Worm (Caenorhabditis elegans): ENCODE measurements around the gene T25B9.2.
"Not testable (repeated sequence)": the region's sequence is repeated elsewhere in the genome, so short reads cannot be mapped to it uniquely, and the experiment has no call there.

T25B9.2 gene

ce11 chrIV:10751740-10752139, at the start of gene T25B9.2:
TSS of gene T25B9.2 (minus strand) at chrIV:10751840.
- not testable (repeated sequence) for TF ChIP-seq ets-7 (tag; optimal IDR thresholded peaks at IDR 0.05); tra-4 (tag; optimal IDR thresholded peaks at IDR 0.05); scrt-1 (GFP tag; IDR thresholded peaks at IDR 0.05)

- TF ChIP-seq tbx-37 (GFP tag; conservative IDR thresholded peaks at IDR 0.05) (no peak), aly-1 (tag; optimal IDR thresholded peaks at IDR 0.05) (no peak), hmg-4 (GFP tag; optimal IDR thresholded peaks at IDR 0.05) (no peak), tbx-11 (GFP tag; IDR thresholded peaks at IDR 0.05) (no peak), ets-7 (tag; optimal IDR thresholded peaks at IDR 0.05) (no peak), sea-1 (GFP tag; conservative IDR thresholded peaks at IDR 0.05) (no peak), hnd-1 (tag; optimal IDR thresholded peaks at IDR 0.05) (no peak), flt-1 (GFP tag; IDR thresholded peaks at IDR 0.05) (no peak), hmbx-1 (tag; optimal IDR thresholded peaks at IDR 0.05) (no peak), B0310.2 (tag; optimal IDR thresholded peaks at IDR 0.05) (no peak), ama-1 (optimal IDR thresholded peaks at IDR 0.05) (no peak), F13C5.2 (tag; optimal IDR thresholded peaks at IDR 0.05) (no peak), pes-1 (GFP tag; IDR thresholded peaks at IDR 0.05) (no peak), ceh-36 (tag; optimal IDR thresholded peaks at IDR 0.05) (no peak), tra-4 (tag; optimal IDR thresholded peaks at IDR 0.05) (no peak), scrt-1 (GFP tag; IDR thresholded peaks at IDR 0.05) (no peak), ceh-13 (GFP tag; optimal IDR thresholded peaks at IDR 0.05) (no peak)
These were observed 47.7 kb upstream of the T25B9.2 start, which contains the start of gene zipt-2.1 for ce11 chrIV:10799354-10799753. TSS of gene zipt-2.1 (plus strand) at chrIV:10799654.

DNA sequence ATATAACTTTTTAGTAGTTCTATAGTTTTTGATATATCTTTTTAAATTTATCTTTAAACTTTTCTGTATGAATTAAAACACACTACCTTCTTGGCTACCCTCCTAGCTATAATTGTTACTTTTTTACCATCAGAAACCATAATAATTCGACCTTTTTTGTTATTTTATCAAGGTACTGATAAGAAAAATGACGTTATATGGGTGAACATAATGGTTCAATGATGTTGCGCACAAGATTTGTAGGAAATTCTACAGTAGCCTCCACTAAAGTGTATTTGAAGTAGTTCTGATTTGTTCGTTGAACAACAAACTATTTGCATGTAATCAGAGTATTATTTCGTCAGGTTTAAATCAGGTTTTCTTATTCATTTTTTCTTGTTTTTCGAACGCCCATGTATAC, 47.0 kb upstream of the T25B9.2 start:
- no peak for TF ChIP-seq flt-1 (GFP tag; IDR thresholded peaks at IDR 0.05)
- no peak for TF ChIP-seq pes-1 (GFP tag; IDR thresholded peaks at IDR 0.05)
- TF ChIP-seq F13C5.2 (tag; optimal IDR thresholded peaks at IDR 0.05): no peak
- no peak for TF ChIP-seq tbx-11 (GFP tag; IDR thresholded peaks at IDR 0.05)
- no peak for TF ChIP-seq ets-7 (tag; optimal IDR thresholded peaks at IDR 0.05)
- no peak for TF ChIP-seq aly-1 (tag; optimal IDR thresholded peaks at IDR 0.05)

DNA sequence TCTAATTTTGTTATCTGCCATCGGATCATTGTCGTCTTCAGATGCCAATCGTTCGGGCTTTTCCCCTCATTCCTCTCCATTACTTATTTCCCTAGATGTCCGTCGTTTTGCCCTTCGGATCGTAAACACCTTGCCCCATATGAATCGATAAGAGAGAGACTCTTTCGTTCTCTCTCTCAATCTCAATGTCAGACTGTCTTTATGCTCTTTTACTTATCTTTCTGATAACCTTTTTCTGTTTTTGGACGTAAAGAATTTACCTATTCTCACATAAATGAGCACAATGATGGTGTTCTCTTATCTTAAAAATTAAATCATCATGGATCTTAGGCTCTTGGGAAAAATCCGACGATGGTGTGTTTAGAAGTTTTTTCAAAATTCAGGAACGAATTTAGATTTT, 45.1 kb upstream of the T25B9.2 start:
- no peak for TF ChIP-seq tbx-11 (GFP tag; IDR thresholded peaks at IDR 0.05)

ce11 chrIV:10795678-10796077, 44.0 kb upstream of the T25B9.2 start:
- TF ChIP-seq B0310.2 (tag; optimal IDR thresholded peaks at IDR 0.05): no peak
- TF ChIP-seq ama-1 (optimal IDR thresholded peaks at IDR 0.05): no peak
- TF ChIP-seq hmbx-1 (tag; optimal IDR thresholded peaks at IDR 0.05): no peak
- TF ChIP-seq hmg-4 (GFP tag; optimal IDR thresholded peaks at IDR 0.05): no peak
- TF ChIP-seq ceh-13 (GFP tag; optimal IDR thresholded peaks at IDR 0.05): no peak
- no peak for TF ChIP-seq hnd-1 (tag; optimal IDR thresholded peaks at IDR 0.05)
- TF ChIP-seq flt-1 (GFP tag; IDR thresholded peaks at IDR 0.05): no peak
- no peak for TF ChIP-seq pes-1 (GFP tag; IDR thresholded peaks at IDR 0.05)

DNA sequence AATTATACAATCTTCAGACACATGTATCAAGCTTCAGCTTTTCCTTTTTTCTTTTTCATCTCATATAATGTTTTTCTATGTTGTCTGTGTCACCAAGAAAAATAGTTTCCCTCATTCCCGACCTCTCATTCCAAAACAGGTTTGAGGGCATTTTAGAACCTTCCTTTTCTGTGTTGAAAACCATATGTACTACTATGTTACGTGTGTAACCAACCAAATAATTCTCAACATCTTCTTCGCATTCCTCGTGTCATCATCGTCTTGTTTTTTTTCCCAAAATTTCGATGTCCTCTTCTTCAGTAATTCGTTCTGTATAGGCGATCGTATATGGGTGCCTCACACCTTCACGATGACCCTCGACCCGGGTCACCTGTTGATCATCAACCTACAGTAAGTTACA, 38.7 kb upstream of the T25B9.2 start, which contains the start of gene pept-2:
Gene pept-2, plus strand, starts transcription at position 301 of the 400 bp plus-strand sequence.
- TF ChIP-seq tra-4 (tag; optimal IDR thresholded peaks at IDR 0.05) (no peak), sea-1 (GFP tag; conservative IDR thresholded peaks at IDR 0.05) (no peak), ama-1 (optimal IDR thresholded peaks at IDR 0.05) (no peak), ceh-36 (tag; optimal IDR thresholded peaks at IDR 0.05) (no peak), hnd-1 (tag; optimal IDR thresholded peaks at IDR 0.05) (no peak)

DNA sequence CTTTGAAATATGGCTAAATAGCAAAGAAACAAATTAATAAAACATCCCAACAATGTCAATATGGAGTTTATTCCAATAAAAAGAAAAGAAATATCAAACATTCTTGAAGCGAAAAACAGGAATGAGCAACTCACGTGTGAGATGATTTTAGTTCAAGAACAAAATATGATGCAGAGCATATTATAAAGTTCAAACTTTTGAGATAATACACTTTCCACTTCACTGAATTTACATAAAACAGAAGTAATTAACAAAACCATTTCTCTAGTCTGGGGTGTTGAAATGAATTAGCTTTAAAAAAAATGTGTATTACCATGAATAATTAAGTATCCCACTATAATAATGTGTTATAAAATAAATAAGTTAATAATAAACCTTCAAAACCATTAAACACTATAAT, 35.1 kb upstream of the T25B9.2 start, which contains the start of gene srd-7:
Gene srd-7, minus strand, starts transcription at position 101 of the 400 bp plus-strand sequence.
- TF ChIP-seq tra-4 (tag; optimal IDR thresholded peaks at IDR 0.05): no peak
- no peak for TF ChIP-seq aly-1 (tag; optimal IDR thresholded peaks at IDR 0.05)
- no peak for TF ChIP-seq tbx-37 (GFP tag; conservative IDR thresholded peaks at IDR 0.05)
- TF ChIP-seq hmg-4 (GFP tag; optimal IDR thresholded peaks at IDR 0.05): no peak
- TF ChIP-seq flt-1 (GFP tag; IDR thresholded peaks at IDR 0.05): no peak
- TF ChIP-seq hmbx-1 (tag; optimal IDR thresholded peaks at IDR 0.05): no peak
- TF ChIP-seq ama-1 (optimal IDR thresholded peaks at IDR 0.05): no peak
- no peak for TF ChIP-seq scrt-1 (GFP tag; IDR thresholded peaks at IDR 0.05)
- no peak for TF ChIP-seq B0310.2 (tag; optimal IDR thresholded peaks at IDR 0.05)
- TF ChIP-seq F13C5.2 (tag; optimal IDR thresholded peaks at IDR 0.05): no peak
- TF ChIP-seq tbx-11 (GFP tag; IDR thresholded peaks at IDR 0.05): no peak
- TF ChIP-seq ceh-36 (tag; optimal IDR thresholded peaks at IDR 0.05): no peak
- no peak for TF ChIP-seq hnd-1 (tag; optimal IDR thresholded peaks at IDR 0.05)
- TF ChIP-seq sea-1 (GFP tag; conservative IDR thresholded peaks at IDR 0.05): no peak

DNA sequence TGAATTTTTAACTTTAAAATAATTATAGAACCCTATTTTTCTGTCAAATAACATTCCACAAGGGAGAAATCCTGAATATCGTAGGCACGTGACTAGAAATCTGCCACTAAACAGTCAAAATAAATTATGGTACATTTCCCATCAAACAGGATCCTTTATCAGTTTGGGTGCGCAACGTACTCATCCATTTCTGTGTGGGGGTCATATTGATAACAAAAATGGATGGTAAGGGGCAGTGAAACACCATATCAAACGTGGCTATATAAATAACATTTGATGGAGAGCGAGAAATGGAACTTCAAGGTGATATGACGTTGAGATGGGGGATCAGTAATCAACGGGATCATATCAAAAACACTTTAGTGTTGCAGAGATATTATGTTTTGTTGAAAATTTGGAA, 32.4 kb upstream of the T25B9.2 start:
- no peak for TF ChIP-seq B0310.2 (tag; optimal IDR thresholded peaks at IDR 0.05)
- TF ChIP-seq tra-4 (tag; optimal IDR thresholded peaks at IDR 0.05): no peak
- TF ChIP-seq tbx-11 (GFP tag; IDR thresholded peaks at IDR 0.05): no peak
- no peak for TF ChIP-seq hmg-4 (GFP tag; optimal IDR thresholded peaks at IDR 0.05)

- TF ChIP-seq scrt-1 (GFP tag; IDR thresholded peaks at IDR 0.05): no peak
- TF ChIP-seq ceh-13 (GFP tag; optimal IDR thresholded peaks at IDR 0.05): no peak
- TF ChIP-seq ama-1 (optimal IDR thresholded peaks at IDR 0.05): no peak
- no peak for TF ChIP-seq flt-1 (GFP tag; IDR thresholded peaks at IDR 0.05)
- TF ChIP-seq hmbx-1 (tag; optimal IDR thresholded peaks at IDR 0.05): no peak
- TF ChIP-seq hnd-1 (tag; optimal IDR thresholded peaks at IDR 0.05): no peak
- no peak for TF ChIP-seq pes-1 (GFP tag; IDR thresholded peaks at IDR 0.05)
- TF ChIP-seq tbx-37 (GFP tag; conservative IDR thresholded peaks at IDR 0.05): no peak
- no peak for TF ChIP-seq aly-1 (tag; optimal IDR thresholded peaks at IDR 0.05)
- no peak for TF ChIP-seq ets-7 (tag; optimal IDR thresholded peaks at IDR 0.05)
- no peak for TF ChIP-seq B0310.2 (tag; optimal IDR thresholded peaks at IDR 0.05)
- TF ChIP-seq tbx-11 (GFP tag; IDR thresholded peaks at IDR 0.05): no peak
- no peak for TF ChIP-seq hmg-4 (GFP tag; optimal IDR thresholded peaks at IDR 0.05)
- no peak for TF ChIP-seq sea-1 (GFP tag; conservative IDR thresholded peaks at IDR 0.05)
These were observed 30.4 kb upstream of the T25B9.2 start for ce11 chrIV:10782014-10782413.

Data from whole organism, early embryonic.